Fruit fly (Drosophila melanogaster) S2 (cell line): ENCODE results near the gene Claspin.

Experiments used
- CG8478 ChIP-seq: fragments of >200 bp; optimal IDR thresholded peaks from 2 replicates; lab custom pipeline; 2018
- CTCF ChIP-seq, 2 experiments: fragments of >200 bp; optimal IDR thresholded peaks; 2 replicates each; lab custom pipeline; 2018

DNA sequence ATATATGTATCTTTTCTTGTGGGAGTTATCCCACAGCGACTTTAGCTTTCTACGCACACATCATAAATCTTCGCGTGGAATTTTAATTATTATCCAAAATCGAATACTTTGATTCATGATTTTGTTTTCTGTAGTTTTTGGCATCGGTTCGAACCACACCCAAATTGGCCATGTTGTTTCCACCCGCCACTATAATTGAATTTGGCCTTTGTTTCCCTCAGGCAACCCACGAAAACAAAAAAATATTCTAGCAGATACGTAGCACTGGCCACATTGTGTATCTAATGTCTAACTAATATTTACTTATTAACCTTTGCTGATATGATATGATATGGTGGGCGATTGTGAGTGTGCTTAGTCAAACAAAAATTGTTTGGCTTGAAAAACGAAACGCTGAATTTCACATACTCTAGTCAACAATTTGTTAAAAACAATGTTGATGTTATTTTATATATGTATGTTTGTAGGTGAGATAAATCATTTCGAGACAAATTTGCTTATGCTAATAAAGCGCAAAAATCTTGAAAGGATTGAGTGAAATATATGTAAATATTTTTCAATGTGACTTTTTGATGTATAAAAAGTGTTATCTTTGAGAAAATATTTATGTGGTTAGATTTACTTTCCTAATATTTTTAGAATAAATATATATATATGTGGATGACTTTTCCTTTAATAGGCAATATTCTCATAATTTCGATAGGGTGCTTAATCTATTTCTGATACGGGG, 41.8 kb downstream of the Claspin start:
- TF ChIP-seq CG8478 (lab: Kevin White, UChicago): no peak
- no peak for TF ChIP-seq CTCF (optimal IDR thresholded peaks at IDR 0.05; lab: Kevin White, UChicago)
